Worm (Caenorhabditis elegans) whole organism, L2 larva: ENCODE results near the gene plp-1.

ENCODE experiments used
- F13H6.1 ChIP-seq: sonication (generic microtip); optimal IDR thresholded peaks from 2 replicates; lab custom pipeline; 2016; ENCODE audit warnings: missing genetic modification characterization, missing compliant biosample characterization
- R02D3.7 ChIP-seq: fragments of 150-350 bp; optimal IDR thresholded peaks from 2 replicates; lab custom pipeline; 2014; ENCODE audit warnings: missing biosample characterization, missing genetic modification characterization
- Y55F3AM.14 ChIP-seq: fragments of 200-800 bp; sonication (Bioruptor generic); optimal IDR thresholded peaks from 2 replicates; lab custom pipeline; 2018; ENCODE audit warnings: mild to moderate bottlenecking, missing genetic modification characterization, missing compliant biosample characterization
- ZK546.5 ChIP-seq: sonication (generic microtip); optimal IDR thresholded peaks from 2 replicates; lab custom pipeline; 2017; ENCODE audit warnings: missing biosample characterization, missing genetic modification characterization
- alr-1 ChIP-seq: fragments of 150-350 bp; optimal IDR thresholded peaks from 2 replicates; lab custom pipeline; 2014; ENCODE audit warnings: missing biosample characterization, missing genetic modification characterization
- aly-2 ChIP-seq: fragments of 150-350 bp; optimal IDR thresholded peaks from 2 replicates; lab custom pipeline; 2014; ENCODE audit warnings: missing biosample characterization, missing genetic modification characterization
- blmp-1 ChIP-seq: sonication (generic microtip); optimal IDR thresholded peaks from 2 replicates; lab custom pipeline; 2017; ENCODE audit warnings: missing genetic modification characterization, mild to moderate bottlenecking, missing compliant biosample characterization, antibody characterized with exemption, moderate library complexity; ENCODE audit not compliant: insufficient read depth
- ceh-16 ChIP-seq: fragments of 150-350 bp; optimal IDR thresholded peaks from 2 replicates; lab custom pipeline; 2014; ENCODE audit warnings: missing biosample characterization, missing genetic modification characterization
- ceh-82 ChIP-seq: fragments of 150-350 bp; optimal IDR thresholded peaks from 2 replicates; lab custom pipeline; 2014; ENCODE audit warnings: missing biosample characterization, missing genetic modification characterization
- crh-2 ChIP-seq: sonication (generic microtip); optimal IDR thresholded peaks from 2 replicates; lab custom pipeline; 2017; ENCODE audit warnings: missing biosample characterization, missing genetic modification characterization
- egl-27 ChIP-seq: sonication (generic microtip); optimal IDR thresholded peaks from 3 replicates; lab custom pipeline; 2017; ENCODE audit warnings: missing biosample characterization, missing genetic modification reagents, missing genetic modification characterization
- fos-1 ChIP-seq: fragments of 150-350 bp; optimal IDR thresholded peaks from 2 replicates; lab custom pipeline; 2014; ENCODE audit warnings: missing biosample characterization, missing genetic modification characterization
- gmeb-1 ChIP-seq: fragments of 150-350 bp; optimal IDR thresholded peaks from 2 replicates; lab custom pipeline; 2014; ENCODE audit warnings: missing biosample characterization, missing genetic modification characterization
- lin-13 ChIP-seq: fragments of 150-350 bp; optimal IDR thresholded peaks from 2 replicates; lab custom pipeline; 2014; ENCODE audit warnings: missing biosample characterization, missing genetic modification reagents, missing genetic modification characterization
- lsy-2 ChIP-seq, 2 experiments: fragments of 150-350 bp in 1 of 2; sonication (generic microtip) in 1 of 2; optimal IDR thresholded peaks; 2 replicates each; lab custom pipeline; 2014 to 2017; ENCODE audit warnings: missing biosample characterization in 2 of 2, missing genetic modification characterization in 2 of 2
- mab-5 ChIP-seq: fragments of 150-350 bp; optimal IDR thresholded peaks from 2 replicates; lab custom pipeline; 2014; ENCODE audit warnings: missing biosample characterization, missing genetic modification characterization
- mbf-1 ChIP-seq: sonication (generic microtip); optimal IDR thresholded peaks from 2 replicates; lab custom pipeline; 2017; ENCODE audit warnings: missing biosample characterization, missing genetic modification characterization
- mdl-1 ChIP-seq, 2 experiments: fragments of 150-350 bp in 1 of 2; sonication (generic microtip) in 1 of 2; optimal IDR thresholded peaks; 2 replicates each; lab custom pipeline; 2017; ENCODE audit warnings: missing biosample characterization in 2 of 2, missing genetic modification characterization in 2 of 2
- nhr-10 ChIP-seq: sonication (generic microtip); optimal IDR thresholded peaks from 2 replicates; lab custom pipeline; 2017; ENCODE audit warnings: missing biosample characterization, missing genetic modification characterization
- nhr-11 ChIP-seq: fragments of 150-350 bp; optimal IDR thresholded peaks from 2 replicates; lab custom pipeline; 2014; ENCODE audit warnings: missing biosample characterization, missing genetic modification characterization
- nhr-129 ChIP-seq: fragments of 150-350 bp; optimal IDR thresholded peaks from 2 replicates; lab custom pipeline; 2014; ENCODE audit warnings: missing biosample characterization, missing genetic modification characterization
- nhr-21 ChIP-seq: fragments of 150-350 bp; optimal IDR thresholded peaks from 2 replicates; lab custom pipeline; 2014; ENCODE audit warnings: missing biosample characterization, missing genetic modification characterization
- nhr-237 ChIP-seq: fragments of 150-350 bp; optimal IDR thresholded peaks from 2 replicates; lab custom pipeline; 2014; ENCODE audit warnings: missing biosample characterization, missing genetic modification characterization
- nhr-25 ChIP-seq: fragments of 150-350 bp; sonication (generic microtip); optimal IDR thresholded peaks from 3 replicates; lab custom pipeline; 2014; ENCODE audit warnings: missing biosample characterization, missing genetic modification characterization
- nhr-6 ChIP-seq: fragments of 150-350 bp; optimal IDR thresholded peaks from 2 replicates; lab custom pipeline; 2014; ENCODE audit warnings: missing biosample characterization, missing genetic modification characterization
- peb-1 ChIP-seq: fragments of 150-350 bp; optimal IDR thresholded peaks from 2 replicates; lab custom pipeline; 2014; ENCODE audit warnings: missing biosample characterization, missing genetic modification characterization
- sem-4 ChIP-seq: fragments of 150-350 bp; optimal IDR thresholded peaks from 2 replicates; lab custom pipeline; 2014; ENCODE audit warnings: missing biosample characterization, missing genetic modification reagents, missing genetic modification characterization
- sma-9 ChIP-seq, 2 experiments: fragments of 150-350 bp in 1 of 2; sonication (generic microtip) in 1 of 2; optimal IDR thresholded peaks; 2 replicates each; lab custom pipeline; 2014 to 2016; ENCODE audit warnings: missing genetic modification characterization in 2 of 2, mild to moderate bottlenecking in 1 of 2, missing biosample characterization in 1 of 2, missing compliant biosample characterization in 1 of 2, missing genetic modification reagents in 1 of 2, moderate library complexity in 1 of 2
- snpc-4 ChIP-seq: fragments of 150-350 bp; optimal IDR thresholded peaks from 2 replicates; lab custom pipeline; 2014; ENCODE audit warnings: missing biosample characterization, missing genetic modification characterization
- unc-39 ChIP-seq: fragments of 150-350 bp; optimal IDR thresholded peaks from 2 replicates; lab custom pipeline; 2014; ENCODE audit warnings: missing biosample characterization, missing genetic modification characterization
- zag-1 ChIP-seq: fragments of 150-350 bp; optimal IDR thresholded peaks from 2 replicates; lab custom pipeline; 2014; ENCODE audit warnings: missing biosample characterization, missing genetic modification characterization
- ztf-1 ChIP-seq: fragments of 200-800 bp; sonication (Bioruptor generic); conservative IDR thresholded peaks from 2 replicates; pipeline ENCODE4 v1.3.6; 2022; ENCODE audit warnings: missing genetic modification characterization, missing compliant biosample characterization
- ztf-11 ChIP-seq: sonication (generic microtip); optimal IDR thresholded peaks from 2 replicates; lab custom pipeline; 2017; ENCODE audit warnings: missing biosample characterization, missing genetic modification characterization
- ztf-4 ChIP-seq: fragments of 150-350 bp; optimal IDR thresholded peaks from 2 replicates; lab custom pipeline; 2014; ENCODE audit warnings: missing biosample characterization, missing genetic modification characterization

plp-1 gene

DNA sequence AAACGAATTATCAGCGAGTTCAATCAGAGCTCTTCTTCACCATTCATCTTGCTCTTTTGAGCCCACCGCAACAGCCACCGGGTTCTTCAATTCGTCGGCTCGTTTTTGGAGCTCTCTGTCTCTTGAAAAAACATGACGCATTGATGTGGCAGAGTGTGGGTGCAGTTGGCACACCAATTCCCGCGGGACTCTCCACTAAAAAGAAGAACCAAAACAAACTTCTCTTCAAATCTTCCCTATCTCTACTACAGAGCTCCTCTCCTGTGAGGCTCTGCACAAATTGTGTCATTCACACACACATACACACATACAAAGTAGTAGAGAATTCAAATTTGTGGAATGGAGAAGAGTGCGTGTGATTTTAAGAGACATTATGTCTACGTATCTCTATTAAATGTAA lies 29.8 kb downstream of the plp-1 start:
- TF ChIP-seq mbf-1 (tag; lab: Kevin White, UChicago) (no peak), mab-5 (tag; lab: Kevin White, UChicago) (peak; percentile 43), ZK546.5 (no peak), snpc-4 (tag; lab: Kevin White, UChicago) (peak; percentile 6), nhr-129 (tag; lab: Kevin White, UChicago) (peak; percentile 26), Y55F3AM.14 (GFP tag; lab: Kevin White, UChicago) (peak; percentile 4)

DNA sequence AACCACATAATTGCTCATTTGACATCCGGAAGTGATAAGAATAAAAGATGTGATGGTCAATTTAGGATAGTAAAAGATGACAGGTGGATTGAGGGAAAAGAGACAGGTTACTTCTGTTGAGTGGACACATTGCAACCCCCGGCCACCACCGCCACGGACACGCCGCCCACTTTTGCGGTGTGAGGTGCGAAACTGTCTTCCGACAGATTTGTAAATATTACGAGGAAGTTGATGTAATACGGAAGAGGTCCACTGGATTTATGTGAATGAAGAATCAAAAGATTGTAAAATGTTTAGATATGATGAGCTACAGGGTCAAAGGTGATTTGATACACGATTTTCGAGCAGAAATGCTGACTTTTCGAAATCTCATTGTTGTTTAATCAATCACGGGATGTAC lies 39.7 kb downstream of the plp-1 start, which contains the start of gene C08G9.2:
TSS of gene C08G9.2 (minus strand) at position 101 of the 400 bp plus-strand sequence.
- TF ChIP-seq lsy-2 (tag; optimal IDR thresholded peaks at IDR 0.05; lab: Kevin White, UChicago), result no peak
- TF ChIP-seq R02D3.7 (tag; lab: Kevin White, UChicago), result no peak
- no peak for TF ChIP-seq nhr-11 (tag; lab: Kevin White, UChicago)
- no peak for TF ChIP-seq sem-4 (tag; lab: Kevin White, UChicago)
- TF ChIP-seq mdl-1 (tag; optimal IDR thresholded peaks at IDR 0.05; lab: Kevin White, UChicago), result no peak
- no peak for TF ChIP-seq zag-1 (tag; lab: Kevin White, UChicago)
- no peak for TF ChIP-seq sma-9 (GFP tag; optimal IDR thresholded peaks at IDR 0.05; lab: Kevin White, UChicago)
- no peak for TF ChIP-seq sma-9 (tag; optimal IDR thresholded peaks at IDR 0.05; lab: Kevin White, UChicago)
- TF ChIP-seq nhr-25, result no peak
- TF ChIP-seq nhr-237 (tag; lab: Kevin White, UChicago), result no peak
- TF ChIP-seq ztf-4 (tag; lab: Kevin White, UChicago), result no peak
- no peak for TF ChIP-seq nhr-6 (tag; lab: Kevin White, UChicago)
- TF ChIP-seq blmp-1 (tag; lab: Kevin White, UChicago), result no peak
- no peak for TF ChIP-seq nhr-21 (tag; lab: Kevin White, UChicago)
- no peak for TF ChIP-seq ztf-1
- TF ChIP-seq mab-5 (tag; lab: Kevin White, UChicago), result no peak

ce11 chrIV:7674874-7675273 lies 41.7 kb downstream of the plp-1 start, which contains the start of gene itr-1:
Gene itr-1 (plus strand): TSS chrIV:7675174.
- no peak for TF ChIP-seq ztf-11 (tag; lab: Kevin White, UChicago)
- no peak for TF ChIP-seq ceh-16 (tag; lab: Kevin White, UChicago)
- TF ChIP-seq nhr-6 (tag; lab: Kevin White, UChicago), result no peak
- no peak for TF ChIP-seq aly-2 (tag; lab: Kevin White, UChicago)
- no peak for TF ChIP-seq unc-39 (tag; lab: Kevin White, UChicago)
- no peak for TF ChIP-seq Y55F3AM.14 (GFP tag; lab: Kevin White, UChicago)
- TF ChIP-seq F13H6.1 (tag; lab: Kevin White, UChicago), result no peak
- TF ChIP-seq gmeb-1, result no peak
- no peak for TF ChIP-seq mab-5 (tag; lab: Kevin White, UChicago)
- no peak for TF ChIP-seq nhr-25
- TF ChIP-seq ceh-82 (tag; lab: Kevin White, UChicago), result no peak
- TF ChIP-seq ztf-1, result no peak
- TF ChIP-seq lsy-2 (tag; optimal IDR thresholded peaks at IDR 0.05; lab: Kevin White, UChicago), result no peak
- TF ChIP-seq peb-1, result no peak
- no peak for TF ChIP-seq fos-1 (tag; lab: Kevin White, UChicago)
- no peak for TF ChIP-seq mdl-1 (tag; optimal IDR thresholded peaks at IDR 0.05; lab: Kevin White, UChicago)
- TF ChIP-seq blmp-1 (tag; lab: Kevin White, UChicago), result no peak
- no peak for TF ChIP-seq zag-1 (tag; lab: Kevin White, UChicago)

DNA sequence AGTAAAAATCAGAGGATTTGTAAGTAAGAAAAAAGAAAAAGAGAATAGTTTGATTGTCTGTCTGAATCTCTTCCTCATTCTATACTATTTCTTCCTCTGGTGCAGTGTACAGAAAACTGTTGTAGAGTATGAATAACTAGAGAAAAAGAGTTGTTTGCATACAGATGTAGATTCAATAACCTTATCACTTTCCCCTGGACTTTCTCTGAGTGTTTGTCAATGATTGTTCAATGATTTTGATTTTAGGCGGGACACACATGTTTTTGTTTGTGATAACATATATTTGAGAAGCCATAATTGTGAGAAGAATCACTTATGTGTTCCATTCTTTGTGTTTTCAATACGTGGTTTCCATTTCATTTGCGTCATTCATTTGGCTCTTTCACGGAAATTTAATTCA lies 46.0 kb downstream of the plp-1 start:
- no peak for TF ChIP-seq alr-1
- TF ChIP-seq fos-1 (tag; lab: Kevin White, UChicago), result peak; percentile 55
- TF ChIP-seq crh-2 (tag; lab: Kevin White, UChicago), result peak; percentile 55
- TF ChIP-seq lsy-2 (tag; optimal IDR thresholded peaks at IDR 0.05; lab: Kevin White, UChicago), result no peak
- no peak for TF ChIP-seq lin-13
- TF ChIP-seq sma-9 (GFP tag; optimal IDR thresholded peaks at IDR 0.05; lab: Kevin White, UChicago), result peak; percentile 18
- no peak for TF ChIP-seq sma-9 (tag; optimal IDR thresholded peaks at IDR 0.05; lab: Kevin White, UChicago)
- peak; percentile 10 for TF ChIP-seq F13H6.1 (tag; lab: Kevin White, UChicago)
- TF ChIP-seq egl-27 (tag; lab: Kevin White, UChicago), result no peak
- TF ChIP-seq nhr-10 (tag; lab: Kevin White, UChicago), result no peak
- no peak for TF ChIP-seq ZK546.5
